Worm (Caenorhabditis elegans) whole organism, L2 larva: ENCODE results near the gene F54E2.9.
A peak's percentile ranks its signal among the peaks of the same experiment; 100 is the strongest.

Source experiments
- ZK546.5 ChIP-seq: sonication (generic microtip); optimal IDR thresholded peaks from 2 replicates; lab custom pipeline; 2017; ENCODE audit warnings: missing biosample characterization, missing genetic modification characterization
- alr-1 ChIP-seq: fragments of 150-350 bp; optimal IDR thresholded peaks from 2 replicates; lab custom pipeline; 2014; ENCODE audit warnings: missing biosample characterization, missing genetic modification characterization
- aly-2 ChIP-seq: fragments of 150-350 bp; optimal IDR thresholded peaks from 2 replicates; lab custom pipeline; 2014; ENCODE audit warnings: missing biosample characterization, missing genetic modification characterization
- blmp-1 ChIP-seq: sonication (generic microtip); optimal IDR thresholded peaks from 2 replicates; lab custom pipeline; 2017; ENCODE audit warnings: missing genetic modification characterization, mild to moderate bottlenecking, missing compliant biosample characterization, antibody characterized with exemption, moderate library complexity; ENCODE audit not compliant: insufficient read depth
- ceh-82 ChIP-seq: fragments of 150-350 bp; optimal IDR thresholded peaks from 2 replicates; lab custom pipeline; 2014; ENCODE audit warnings: missing biosample characterization, missing genetic modification characterization
- crh-2 ChIP-seq: sonication (generic microtip); optimal IDR thresholded peaks from 2 replicates; lab custom pipeline; 2017; ENCODE audit warnings: missing biosample characterization, missing genetic modification characterization
- dmd-4 ChIP-seq: sonication (generic microtip); optimal IDR thresholded peaks from 2 replicates; lab custom pipeline; 2017; ENCODE audit warnings: missing biosample characterization, missing genetic modification characterization
- elt-3 ChIP-seq: sonication (generic microtip); optimal IDR thresholded peaks from 2 replicates; lab custom pipeline; 2017; ENCODE audit warnings: missing biosample characterization, missing genetic modification characterization
- fos-1 ChIP-seq: fragments of 150-350 bp; optimal IDR thresholded peaks from 2 replicates; lab custom pipeline; 2014; ENCODE audit warnings: missing biosample characterization, missing genetic modification characterization
- gmeb-1 ChIP-seq: fragments of 150-350 bp; optimal IDR thresholded peaks from 2 replicates; lab custom pipeline; 2014; ENCODE audit warnings: missing biosample characterization, missing genetic modification characterization
- lin-11 ChIP-seq: fragments of 150-350 bp; sonication (generic microtip); optimal IDR thresholded peaks from 2 replicates; lab custom pipeline; 2014; ENCODE audit warnings: missing biosample characterization, missing genetic modification characterization, inconsistent platforms, mixed read lengths
- lin-39 ChIP-seq: fragments of 150-350 bp; optimal IDR thresholded peaks from 2 replicates; lab custom pipeline; 2014; ENCODE audit warnings: missing biosample characterization, missing genetic modification reagents, missing genetic modification characterization
- lsy-2 ChIP-seq, 2 experiments: fragments of 150-350 bp in 1 of 2; sonication (generic microtip) in 1 of 2; optimal IDR thresholded peaks; 2 replicates each; lab custom pipeline; 2014 to 2017; ENCODE audit warnings: missing biosample characterization in 2 of 2, missing genetic modification characterization in 2 of 2
- mab-5 ChIP-seq: fragments of 150-350 bp; optimal IDR thresholded peaks from 2 replicates; lab custom pipeline; 2014; ENCODE audit warnings: missing biosample characterization, missing genetic modification characterization
- mbf-1 ChIP-seq: sonication (generic microtip); optimal IDR thresholded peaks from 2 replicates; lab custom pipeline; 2017; ENCODE audit warnings: missing biosample characterization, missing genetic modification characterization
- nhr-10 ChIP-seq: sonication (generic microtip); optimal IDR thresholded peaks from 2 replicates; lab custom pipeline; 2017; ENCODE audit warnings: missing biosample characterization, missing genetic modification characterization
- nhr-11 ChIP-seq: fragments of 150-350 bp; optimal IDR thresholded peaks from 2 replicates; lab custom pipeline; 2014; ENCODE audit warnings: missing biosample characterization, missing genetic modification characterization
- nhr-12 ChIP-seq: fragments of 150-350 bp; optimal IDR thresholded peaks from 2 replicates; lab custom pipeline; 2014; ENCODE audit warnings: missing biosample characterization, missing genetic modification characterization
- nhr-129 ChIP-seq: fragments of 150-350 bp; optimal IDR thresholded peaks from 2 replicates; lab custom pipeline; 2014; ENCODE audit warnings: missing biosample characterization, missing genetic modification characterization
- nhr-21 ChIP-seq: fragments of 150-350 bp; optimal IDR thresholded peaks from 2 replicates; lab custom pipeline; 2014; ENCODE audit warnings: missing biosample characterization, missing genetic modification characterization
- nhr-23 ChIP-seq: fragments of 150-350 bp; optimal IDR thresholded peaks from 2 replicates; lab custom pipeline; 2014; ENCODE audit warnings: missing biosample characterization, missing genetic modification reagents, missing genetic modification characterization
- nhr-237 ChIP-seq: fragments of 150-350 bp; optimal IDR thresholded peaks from 2 replicates; lab custom pipeline; 2014; ENCODE audit warnings: missing biosample characterization, missing genetic modification characterization
- nhr-6 ChIP-seq: fragments of 150-350 bp; optimal IDR thresholded peaks from 2 replicates; lab custom pipeline; 2014; ENCODE audit warnings: missing biosample characterization, missing genetic modification characterization
- sma-9 ChIP-seq, 2 experiments: fragments of 150-350 bp in 1 of 2; sonication (generic microtip) in 1 of 2; optimal IDR thresholded peaks; 2 replicates each; lab custom pipeline; 2014 to 2016; ENCODE audit warnings: missing genetic modification characterization in 2 of 2, mild to moderate bottlenecking in 1 of 2, missing biosample characterization in 1 of 2, missing compliant biosample characterization in 1 of 2, missing genetic modification reagents in 1 of 2, moderate library complexity in 1 of 2
- snpc-4 ChIP-seq: fragments of 150-350 bp; optimal IDR thresholded peaks from 2 replicates; lab custom pipeline; 2014; ENCODE audit warnings: missing biosample characterization, missing genetic modification characterization
- unc-39 ChIP-seq: fragments of 150-350 bp; optimal IDR thresholded peaks from 2 replicates; lab custom pipeline; 2014; ENCODE audit warnings: missing biosample characterization, missing genetic modification characterization
- zag-1 ChIP-seq: fragments of 150-350 bp; optimal IDR thresholded peaks from 2 replicates; lab custom pipeline; 2014; ENCODE audit warnings: missing biosample characterization, missing genetic modification characterization
- ztf-1 ChIP-seq: fragments of 200-800 bp; sonication (Bioruptor generic); conservative IDR thresholded peaks from 2 replicates; pipeline ENCODE4 v1.3.6; 2022; ENCODE audit warnings: missing genetic modification characterization, missing compliant biosample characterization
- ztf-4 ChIP-seq: fragments of 150-350 bp; optimal IDR thresholded peaks from 2 replicates; lab custom pipeline; 2014; ENCODE audit warnings: missing biosample characterization, missing genetic modification characterization

F54E2.9 gene

DNA sequence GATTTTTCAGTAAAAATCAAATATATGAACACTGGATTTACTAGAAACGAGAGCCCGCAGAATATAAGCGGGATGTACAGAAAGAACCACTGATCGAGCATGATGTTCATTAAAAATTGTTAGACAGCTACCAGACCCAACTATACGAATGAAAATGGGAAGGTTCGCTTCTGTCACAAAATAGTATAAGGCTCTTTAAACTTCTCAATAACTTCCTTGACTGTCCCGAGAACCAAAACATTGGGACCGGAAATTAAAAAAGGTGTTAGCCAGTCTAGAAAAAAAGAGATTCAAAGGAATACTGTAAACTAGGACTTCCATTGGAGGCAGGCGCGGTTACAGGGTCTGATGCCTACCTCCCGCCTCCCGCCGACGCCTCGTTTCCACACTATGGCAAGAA is 44.1 kb upstream of the F54E2.9 start, which contains the start of gene srj-55:
Gene srj-55 (minus strand): TSS at position 101 of the 400 bp plus-strand sequence.
- no peak for TF ChIP-seq nhr-129 (tag; lab: Kevin White, UChicago)
- TF ChIP-seq gmeb-1 (tag; lab: Kevin White, UChicago) = no peak
- no peak for TF ChIP-seq crh-2 (tag; lab: Kevin White, UChicago)
- no peak for TF ChIP-seq lin-11 (tag; lab: Kevin White, UChicago)

DNA sequence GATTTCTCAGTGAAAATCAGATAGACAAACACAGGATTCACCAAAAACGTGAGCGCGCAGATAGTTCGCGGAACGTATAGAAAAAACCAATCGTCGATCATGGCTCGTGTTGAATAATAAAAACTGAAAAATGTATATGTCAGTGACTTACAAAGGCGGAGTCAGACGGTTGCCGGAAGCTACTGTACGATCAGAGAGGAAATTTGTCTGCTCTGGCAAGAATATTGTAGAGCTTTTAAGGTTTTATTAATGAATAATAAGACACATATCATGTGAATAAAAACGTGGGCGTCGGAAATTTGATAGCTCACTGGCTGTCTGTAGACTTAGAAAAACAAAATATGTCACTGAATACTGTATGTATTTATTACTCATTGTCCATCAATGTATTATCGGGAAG is 41.7 kb upstream of the F54E2.9 start, which contains the start of gene srj-57:
Gene srj-57 (minus strand): TSS at position 101 of the 400 bp plus-strand sequence.
- TF ChIP-seq ceh-82 (no peak), unc-39 (tag; lab: Kevin White, UChicago) (no peak), nhr-21 (tag; lab: Kevin White, UChicago) (no peak), mab-5 (tag; lab: Kevin White, UChicago) (no peak), sma-9 (GFP tag; optimal IDR thresholded peaks at IDR 0.05; lab: Kevin White, UChicago) (no peak), sma-9 (tag; optimal IDR thresholded peaks at IDR 0.05; lab: Kevin White, UChicago) (no peak), lin-39 (no peak), nhr-6 (no peak), mbf-1 (no peak), crh-2 (tag; lab: Kevin White, UChicago) (no peak), nhr-12 (tag; lab: Kevin White, UChicago) (no peak), nhr-11 (tag; lab: Kevin White, UChicago) (no peak), ztf-1 (GFP tag; lab: Robert Waterston, UW) (no peak), ZK546.5 (tag; lab: Kevin White, UChicago) (no peak), alr-1 (no peak), aly-2 (tag; lab: Kevin White, UChicago) (no peak), lsy-2 (tag; optimal IDR thresholded peaks at IDR 0.05; lab: Kevin White, UChicago) (no peak), dmd-4 (tag; lab: Kevin White, UChicago) (no peak), ztf-4 (no peak), snpc-4 (no peak)

DNA sequence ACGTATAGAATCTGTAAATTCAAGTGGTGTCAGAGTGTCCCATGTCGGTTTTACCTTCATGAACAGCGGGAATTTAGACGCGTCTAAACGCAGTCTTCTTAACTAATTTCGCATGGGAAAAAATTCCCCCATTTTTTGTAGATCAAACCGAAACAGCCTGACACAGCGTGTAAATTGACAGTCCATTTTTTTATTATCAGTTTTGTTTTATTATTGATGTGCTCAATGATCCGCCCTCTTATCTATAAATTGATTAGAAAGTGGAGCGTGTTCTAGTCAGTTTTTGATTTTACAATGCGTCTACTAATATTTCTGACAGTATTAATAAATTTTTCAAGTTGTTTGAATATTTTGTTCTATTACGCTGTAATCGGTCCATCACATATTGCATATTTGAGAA is 35.3 kb upstream of the F54E2.9 start, which contains the start of gene ugt-53:
Gene ugt-53 (plus strand): TSS at position 273 of the 400 bp plus-strand sequence.
- no peak for TF ChIP-seq elt-3
- TF ChIP-seq fos-1 (tag; lab: Kevin White, UChicago) = peak; percentile 36
- TF ChIP-seq, all 48 proteins: peak for 1

DNA sequence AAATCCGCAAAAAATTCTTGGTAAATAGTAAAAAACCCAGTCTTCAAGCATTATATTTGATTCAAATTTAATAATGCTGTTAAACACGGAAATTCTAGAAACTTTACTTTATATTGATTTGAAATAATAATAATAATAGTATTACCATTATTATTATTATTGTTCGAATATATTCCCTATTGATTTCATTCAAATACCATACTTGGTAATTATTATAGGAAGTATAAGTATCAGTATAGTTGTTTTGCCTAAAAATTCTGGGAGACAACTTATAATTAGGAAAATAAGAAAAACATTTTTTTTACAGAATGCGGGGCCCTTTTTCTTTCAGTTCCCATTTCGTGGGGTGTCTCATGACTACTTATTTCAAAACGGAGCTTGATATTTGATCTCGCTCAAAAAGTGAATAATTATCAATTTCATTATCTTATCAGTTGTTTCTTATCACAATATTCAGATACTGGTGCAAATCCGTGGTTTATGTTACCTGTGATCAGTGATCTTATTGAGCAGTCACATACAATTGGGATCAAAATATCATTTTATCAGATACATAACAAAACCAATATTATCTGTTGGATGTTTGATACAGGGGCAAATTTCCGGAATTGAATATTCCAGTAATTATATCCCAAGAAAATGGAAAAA is 34.6 kb upstream of the F54E2.9 start, which contains the start of gene srj-49:
Gene srj-49 (minus strand): TSS at position 51 of the 648 bp plus-strand sequence.
- TF ChIP-seq nhr-23 (tag; lab: Kevin White, UChicago) = no peak
- TF ChIP-seq nhr-21 (tag; lab: Kevin White, UChicago) = no peak
- TF ChIP-seq fos-1 (tag; lab: Kevin White, UChicago) = peak; percentile 65
- TF ChIP-seq nhr-11 (tag; lab: Kevin White, UChicago) = no peak
- TF ChIP-seq blmp-1 = no peak
- peak; percentile 51 for TF ChIP-seq sma-9 (GFP tag; optimal IDR thresholded peaks at IDR 0.05; lab: Kevin White, UChicago)
- no peak for TF ChIP-seq sma-9 (tag; optimal IDR thresholded peaks at IDR 0.05; lab: Kevin White, UChicago)
- TF ChIP-seq elt-3 = no peak
- TF ChIP-seq nhr-6 = no peak
- TF ChIP-seq nhr-129 (tag; lab: Kevin White, UChicago) = no peak
- TF ChIP-seq crh-2 (tag; lab: Kevin White, UChicago) = no peak

DNA sequence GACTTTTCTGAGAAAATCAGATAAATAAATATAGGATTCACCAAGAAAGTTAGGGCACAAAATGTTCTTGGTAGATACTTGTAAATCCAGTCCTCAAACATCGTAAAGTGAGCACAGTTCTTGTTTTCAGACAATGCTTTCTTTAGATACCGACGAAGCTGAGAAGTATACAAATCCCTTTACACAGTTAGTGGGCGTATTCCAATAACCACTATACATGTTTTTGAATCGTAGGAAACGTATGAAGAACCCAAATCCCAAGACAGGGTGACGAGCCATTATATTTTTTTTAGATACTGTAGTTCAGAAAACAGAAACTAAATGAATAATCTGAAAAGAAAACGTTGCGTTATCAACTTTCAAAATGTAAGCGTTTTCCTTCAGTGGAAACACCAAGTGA is 32.0 kb upstream of the F54E2.9 start, which contains the start of gene srj-44:
Gene srj-44 (minus strand): TSS at position 101 of the 400 bp plus-strand sequence.
- no peak for TF ChIP-seq zag-1
- no peak for TF ChIP-seq nhr-6
- no peak for TF ChIP-seq unc-39 (tag; lab: Kevin White, UChicago)
- no peak for TF ChIP-seq lsy-2 (tag; optimal IDR thresholded peaks at IDR 0.05; lab: Kevin White, UChicago)
- no peak for TF ChIP-seq nhr-12 (tag; lab: Kevin White, UChicago)
- TF ChIP-seq ceh-82 = no peak
- no peak for TF ChIP-seq ZK546.5 (tag; lab: Kevin White, UChicago)
- no peak for TF ChIP-seq dmd-4 (tag; lab: Kevin White, UChicago)
- no peak for TF ChIP-seq gmeb-1 (tag; lab: Kevin White, UChicago)
- no peak for TF ChIP-seq nhr-237
- TF ChIP-seq crh-2 (tag; lab: Kevin White, UChicago) = no peak
- no peak for TF ChIP-seq nhr-10 (tag; lab: Kevin White, UChicago)
- no peak for TF ChIP-seq mbf-1
- TF ChIP-seq sma-9 (GFP tag; optimal IDR thresholded peaks at IDR 0.05; lab: Kevin White, UChicago) = no peak
- no peak for TF ChIP-seq sma-9 (tag; optimal IDR thresholded peaks at IDR 0.05; lab: Kevin White, UChicago)
- TF ChIP-seq lin-11 (tag; lab: Kevin White, UChicago) = no peak
- TF ChIP-seq, all 48 proteins: peak for 0
